Worm (Caenorhabditis elegans): ENCODE measurements around the gene Y53F4B.12.

DNA sequence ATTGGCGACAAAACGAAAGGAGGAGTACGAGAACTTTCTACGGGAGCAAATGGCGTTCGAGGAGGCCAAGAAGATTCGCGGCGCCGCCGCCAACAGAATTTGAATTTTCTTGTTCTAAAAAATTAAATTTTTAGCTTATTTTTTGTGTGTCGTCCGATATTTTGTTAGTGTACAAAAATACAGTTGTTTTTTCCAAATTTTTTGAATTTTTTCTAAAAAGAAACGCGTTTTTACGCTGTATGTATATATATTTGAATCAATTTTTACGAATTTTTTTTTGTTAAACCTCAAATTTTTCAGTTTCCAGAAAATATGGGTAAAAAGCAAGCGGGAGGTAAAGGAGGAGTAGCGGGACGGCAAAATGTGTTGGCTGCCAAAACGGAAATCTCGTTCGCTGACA lies 20.1 kb downstream of the Y53F4B.12 start, which contains the start of gene trip-4:
- no peak for TF ChIP-seq attf-6 (GFP tag; IDR thresholded peaks at IDR 0.05)
- TF ChIP-seq unc-62 (GFP tag; optimal IDR thresholded peaks at IDR 0.05) = no peak
- no peak for TF ChIP-seq hrde-1 (tag; optimal IDR thresholded peaks at IDR 0.05; ENCODE audit: borderline replicate concordance)
- TF ChIP-seq sptf-2 (GFP tag; optimal IDR thresholded peaks at IDR 0.05) = no peak
- TF ChIP-seq tbp1 (GFP tag; optimal IDR thresholded peaks at IDR 0.05) = no peak
- no peak for TF ChIP-seq ceh-100 (GFP tag; IDR thresholded peaks at IDR 0.05)
- TF ChIP-seq dpl-1 (GFP tag; optimal IDR thresholded peaks at IDR 0.05) = no peak
- no peak for TF ChIP-seq rpc-1 (optimal IDR thresholded peaks at IDR 0.05)
- no peak for TF ChIP-seq rpc-1 (tag; optimal IDR thresholded peaks at IDR 0.05)
- no peak for TF ChIP-seq madf-6 (GFP tag; IDR thresholded peaks at IDR 0.05)
